Fruit fly (Drosophila melanogaster) whole organism, pupa: ENCODE measurements around the gene CG18304.

Experiments
- CG34367 ChIP-seq: fragments of 200-800 bp; sonication (Bioruptor generic); optimal IDR thresholded peaks from 2 replicates; lab custom pipeline; 2018; ENCODE audit warnings: missing biosample characterization, mild to moderate bottlenecking, missing genetic modification characterization
- CG8301 ChIP-seq: fragments of 200-800 bp; sonication (Bioruptor generic); optimal IDR thresholded peaks from 2 replicates; lab custom pipeline; 2018; ENCODE audit warnings: missing biosample characterization, mild to moderate bottlenecking, missing genetic modification characterization
- Ets98B ChIP-seq: fragments of 200-800 bp; sonication (Bioruptor generic); IDR thresholded peaks from 2 replicates; pipeline ENCODE4 v1.3.6; 2022; ENCODE audit warnings: missing biosample characterization, missing genetic modification characterization
- Pif1A ChIP-seq: fragments of 200-800 bp; sonication (Bioruptor generic); optimal IDR thresholded peaks from 3 replicates; lab custom pipeline; 2016; ENCODE audit warnings: missing biosample characterization, missing genetic modification characterization
- Snoo ChIP-seq: fragments of 200-800 bp; sonication (Bioruptor generic); optimal IDR thresholded peaks from 3 replicates; lab custom pipeline; 2017; ENCODE audit warnings: missing biosample characterization, mild to moderate bottlenecking, missing genetic modification characterization, inconsistent platforms
- fd96Ca ChIP-seq: fragments of 200-800 bp; sonication (Bioruptor generic); IDR thresholded peaks from 3 replicates; pipeline ENCODE4 v1.3.6; 2022; ENCODE audit warnings: missing biosample characterization, missing genetic modification characterization

- TF ChIP-seq Ets98B (GFP tag; lab: Robert Waterston, UW) (no peak), CG34367 (no peak), Snoo (tag; lab: Kevin White, UChicago) (no peak), Pif1A (GFP tag; lab: Kevin White, UChicago) (no peak), CG8301 (tag; lab: Kevin White, UChicago) (no peak), fd96Ca (GFP tag; lab: Robert Waterston, UW) (no peak)
Measured at dm6 chr2L:6925114-6925513, 17.5 kb downstream of the CG18304 start.
